Fruit fly (Drosophila melanogaster): Measurements from ENCODE around the gene Sarm.

Gene Sarm

dm6 chr3L:8071693-8072260, 8.1 kb downstream of the Sarm start (continued):
- TF ChIP-seq CG34422 (GFP tag; IDR thresholded peaks at IDR 0.05) = no peak
- peak; percentile 85 for TF ChIP-seq E2f2 (GFP tag; IDR thresholded peaks at IDR 0.05)
- TF ChIP-seq CG2875 (GFP tag; optimal IDR thresholded peaks at IDR 0.05) = no peak
- no peak for TF ChIP-seq sr (GFP tag; IDR thresholded peaks at IDR 0.05)
- TF ChIP-seq Ptx1 (GFP tag; IDR thresholded peaks at IDR 0.05) = no peak
- TF ChIP-seq CG5953 (GFP tag; IDR thresholded peaks at IDR 0.05) = no peak
- TF ChIP-seq Rfx (GFP tag; IDR thresholded peaks at IDR 0.05) = 0 out of 2 replicates have a peak, but pooled peaks have one; percentile 18
- TF ChIP-seq Ada2b (GFP tag; IDR thresholded peaks at IDR 0.05) = no peak
- TF ChIP-seq CG10321 (GFP tag; IDR thresholded peaks at IDR 0.05) = no peak
- peak; percentile 70 for TF ChIP-seq Med (GFP tag)
- TF ChIP-seq danr (GFP tag; IDR thresholded peaks at IDR 0.05) = no peak
- TF ChIP-seq CG5245 (GFP tag; optimal IDR thresholded peaks at IDR 0.05) = no peak
- TF ChIP-seq Sry-β (GFP tag; optimal IDR thresholded peaks at IDR 0.05) = no peak
- no peak for TF ChIP-seq gem (tag; optimal IDR thresholded peaks at IDR 0.05)
- TF ChIP-seq CG13287 (GFP tag; IDR thresholded peaks at IDR 0.05; ENCODE audit: partially characterized antibody) = peak; percentile 23; the same call in 1 of the 2 replicates
- TF ChIP-seq CG7928 (GFP tag; optimal IDR thresholded peaks at IDR 0.05) = no peak
- TF ChIP-seq da (GFP tag; optimal IDR thresholded peaks at IDR 0.05) = no peak
- no peak for TF ChIP-seq z (GFP tag; IDR thresholded peaks at IDR 0.05)
- peak; percentile 37; the same call in 1 of the 3 replicates for TF ChIP-seq CG11695 (GFP tag; IDR thresholded peaks at IDR 0.05)
- no peak for TF ChIP-seq CG2129 (GFP tag; IDR thresholded peaks at IDR 0.05; ENCODE audit: partially characterized antibody)
- TF ChIP-seq CG8290 (GFP tag; optimal IDR thresholded peaks at IDR 0.05) = no peak
- peak in 1 of 2 experiments; percentile 7 for TF ChIP-seq CG8290 (tag; optimal IDR thresholded peaks at IDR 0.05)
- TF ChIP-seq ems (GFP tag; optimal IDR thresholded peaks at IDR 0.05) = no peak
- TF ChIP-seq trh (GFP tag; optimal IDR thresholded peaks at IDR 0.05) = no peak
- no peak for TF ChIP-seq CG8089 (GFP tag; optimal IDR thresholded peaks at IDR 0.05)
- TF ChIP-seq CG34224 (GFP tag; IDR thresholded peaks at IDR 0.05; ENCODE audit: partially characterized antibody) = peak; percentile 17; the same call in 1 of the 3 replicates
- TF ChIP-seq ci (GFP tag; IDR thresholded peaks at IDR 0.05) = 0 out of 3 replicates have a peak, but pooled peaks have one; percentile 22
- 0 out of 2 replicates have a peak, but pooled peaks have one; percentile 14 for TF ChIP-seq Bgb (GFP tag; IDR thresholded peaks at IDR 0.05; ENCODE audit: partially characterized antibody)
- TF ChIP-seq usp (GFP tag; optimal IDR thresholded peaks at IDR 0.05) = no peak
- TF ChIP-seq Eip74EF (GFP tag; optimal IDR thresholded peaks at IDR 0.05) = no peak
- no peak for TF ChIP-seq pros (GFP tag; optimal IDR thresholded peaks at IDR 0.05)
- no peak for TF ChIP-seq Spps (tag; optimal IDR thresholded peaks at IDR 0.05)
- no peak for TF ChIP-seq Max (GFP tag; optimal IDR thresholded peaks at IDR 0.05)
- no peak for TF ChIP-seq CG16815 (GFP tag; optimal IDR thresholded peaks at IDR 0.05)
- no peak for TF ChIP-seq CG9437 (GFP tag; optimal IDR thresholded peaks at IDR 0.05)
- peak; percentile 22; the same call in 1 of the 3 replicates for TF ChIP-seq knrl (GFP tag; IDR thresholded peaks at IDR 0.05; ENCODE audit: partially characterized antibody)
- TF ChIP-seq Hsf (GFP tag; optimal IDR thresholded peaks at IDR 0.05) = no peak
- no peak for TF ChIP-seq CG6854 (GFP tag; optimal IDR thresholded peaks at IDR 0.05)
- TF ChIP-seq dmrt11E (tag; optimal IDR thresholded peaks at IDR 0.05) = no peak
- TF ChIP-seq ase (GFP tag; IDR thresholded peaks at IDR 0.05) = no peak
- no peak for TF ChIP-seq Dek (tag; optimal IDR thresholded peaks at IDR 0.05)
- no peak for TF ChIP-seq H15 (GFP tag; IDR thresholded peaks at IDR 0.05)
- no peak for TF ChIP-seq slbo (GFP tag; IDR thresholded peaks at IDR 0.05)
- no peak for TF ChIP-seq D19A (tag; optimal IDR thresholded peaks at IDR 0.05)
- TF ChIP-seq CG9215 (GFP tag; IDR thresholded peaks at IDR 0.05) = no peak
- TF ChIP-seq pnt (GFP tag; optimal IDR thresholded peaks at IDR 0.05) = no peak
- TF ChIP-seq bcd (GFP tag; optimal IDR thresholded peaks at IDR 0.05) = no peak
- no peak for TF ChIP-seq Lim3 (GFP tag; IDR thresholded peaks at IDR 0.05)
- no peak for TF ChIP-seq CG17612 (GFP tag; IDR thresholded peaks at IDR 0.05)
- TF ChIP-seq Antp (GFP tag; optimal IDR thresholded peaks at IDR 0.05) = no peak
- TF ChIP-seq lbe (GFP tag; optimal IDR thresholded peaks at IDR 0.05) = no peak

Data from whole organism, embryonic.